Fruit fly (Drosophila melanogaster): Measurements from ENCODE around the gene bel.

bel gene

DNA sequence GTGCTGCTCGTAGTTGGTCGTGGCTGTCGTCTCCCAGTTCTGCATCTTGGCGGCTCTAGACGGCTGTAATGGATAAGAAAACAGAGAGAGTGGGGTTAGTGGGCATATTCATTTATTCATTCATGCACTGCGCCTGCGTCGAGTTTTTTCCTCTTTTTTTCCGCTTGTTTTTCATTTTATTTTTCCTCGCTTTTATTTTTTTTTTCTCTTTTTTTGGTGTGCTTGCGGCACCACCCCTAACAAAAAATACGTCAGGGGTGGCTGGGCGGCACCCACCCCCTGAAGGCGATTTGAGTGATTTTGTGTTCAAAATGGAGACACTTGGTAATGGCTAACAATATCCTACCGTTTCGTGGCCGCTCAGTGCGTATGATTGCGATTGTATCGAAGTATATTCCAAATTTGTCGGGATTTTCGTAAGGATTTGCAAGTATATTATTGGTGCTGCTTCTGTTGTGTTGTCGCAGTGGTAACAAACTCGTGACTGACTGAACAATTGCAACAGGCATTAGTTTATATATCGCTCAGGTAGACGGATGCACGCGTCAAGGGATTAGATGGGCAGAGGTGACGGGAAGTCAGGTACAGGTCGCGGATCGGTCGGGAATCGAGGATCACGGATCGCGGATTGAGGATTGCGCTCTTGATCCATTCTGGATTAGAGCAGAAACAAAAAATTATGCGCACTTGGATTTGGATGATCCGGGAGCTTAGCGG is 33.7 kb upstream of the bel start:
- TF ChIP-seq ovo (GFP tag; optimal IDR thresholded peaks at IDR 0.05): no peak
- TF ChIP-seq kay (GFP tag; ENCODE audit: borderline replicate concordance): no peak
- no peak for TF ChIP-seq CG14711 (tag; optimal IDR thresholded peaks at IDR 0.05)
- no peak for TF ChIP-seq pad (GFP tag; optimal IDR thresholded peaks at IDR 0.05)
- peak; percentile 89 for TF ChIP-seq CG7045 (GFP tag; optimal IDR thresholded peaks at IDR 0.05)
- no peak for TF ChIP-seq CG11617 (GFP tag; optimal IDR thresholded peaks at IDR 0.05)
- peak; percentile 68 for TF ChIP-seq toe (GFP tag; optimal IDR thresholded peaks at IDR 0.05)
- peak; percentile 66 for TF ChIP-seq CG5204 (GFP tag; optimal IDR thresholded peaks at IDR 0.05)
- TF ChIP-seq CG33017 (tag; optimal IDR thresholded peaks at IDR 0.05): peak; percentile 86
- TF ChIP-seq CG7101 (tag; optimal IDR thresholded peaks at IDR 0.05): no peak
- no peak for TF ChIP-seq bab1 (GFP tag; optimal IDR thresholded peaks at IDR 0.05)
- TF ChIP-seq cnc (optimal IDR thresholded peaks at IDR 0.05): no peak
- no peak for TF ChIP-seq cic (GFP tag; optimal IDR thresholded peaks at IDR 0.05)
- TF ChIP-seq tj (GFP tag; optimal IDR thresholded peaks at IDR 0.05): no peak
- TF ChIP-seq CG12768 (GFP tag; optimal IDR thresholded peaks at IDR 0.05): peak; percentile 74
- no peak for TF ChIP-seq Clk (GFP tag; optimal IDR thresholded peaks at IDR 0.05)
- TF ChIP-seq Mnt (GFP tag; optimal IDR thresholded peaks at IDR 0.05): no peak
- no peak for TF ChIP-seq Crg-1 (GFP tag; optimal IDR thresholded peaks at IDR 0.05)
- peak; percentile 54 for TF ChIP-seq Hr96 (GFP tag; optimal IDR thresholded peaks at IDR 0.05)
- TF ChIP-seq CG1620 (GFP tag; optimal IDR thresholded peaks at IDR 0.05): no peak

DNA sequence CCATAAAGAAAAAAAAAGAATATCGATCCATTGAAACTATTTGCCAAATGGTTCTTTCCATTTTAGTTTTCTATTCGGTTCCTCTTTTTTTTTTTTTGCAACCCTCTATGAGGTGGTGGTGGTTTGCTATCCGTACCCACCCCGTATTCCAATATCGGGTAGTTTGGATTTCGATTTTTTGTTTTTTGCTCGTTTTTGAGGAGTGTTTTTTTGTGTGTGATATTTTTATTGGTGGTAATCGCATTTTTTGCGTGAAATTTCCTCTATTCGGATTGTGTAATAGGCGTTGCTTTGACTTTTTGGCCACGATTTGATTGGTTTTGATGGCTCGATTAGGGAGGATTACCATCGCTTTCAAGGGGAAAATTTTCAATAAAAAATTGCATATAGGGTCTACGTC is 25.9 kb upstream of the bel start:
- TF ChIP-seq Mnt (GFP tag; optimal IDR thresholded peaks at IDR 0.05): no peak
- TF ChIP-seq Clk (GFP tag; optimal IDR thresholded peaks at IDR 0.05): no peak
- no peak for TF ChIP-seq pad (GFP tag; optimal IDR thresholded peaks at IDR 0.05)
- no peak for TF ChIP-seq kay (GFP tag; ENCODE audit: borderline replicate concordance)
- TF ChIP-seq bab1 (GFP tag; optimal IDR thresholded peaks at IDR 0.05): no peak
- no peak for TF ChIP-seq Hr96 (GFP tag; optimal IDR thresholded peaks at IDR 0.05)
- TF ChIP-seq CG33017 (tag; optimal IDR thresholded peaks at IDR 0.05): no peak
- no peak for TF ChIP-seq CG14711 (tag; optimal IDR thresholded peaks at IDR 0.05)
- no peak for TF ChIP-seq CG7101 (tag; optimal IDR thresholded peaks at IDR 0.05)

DNA sequence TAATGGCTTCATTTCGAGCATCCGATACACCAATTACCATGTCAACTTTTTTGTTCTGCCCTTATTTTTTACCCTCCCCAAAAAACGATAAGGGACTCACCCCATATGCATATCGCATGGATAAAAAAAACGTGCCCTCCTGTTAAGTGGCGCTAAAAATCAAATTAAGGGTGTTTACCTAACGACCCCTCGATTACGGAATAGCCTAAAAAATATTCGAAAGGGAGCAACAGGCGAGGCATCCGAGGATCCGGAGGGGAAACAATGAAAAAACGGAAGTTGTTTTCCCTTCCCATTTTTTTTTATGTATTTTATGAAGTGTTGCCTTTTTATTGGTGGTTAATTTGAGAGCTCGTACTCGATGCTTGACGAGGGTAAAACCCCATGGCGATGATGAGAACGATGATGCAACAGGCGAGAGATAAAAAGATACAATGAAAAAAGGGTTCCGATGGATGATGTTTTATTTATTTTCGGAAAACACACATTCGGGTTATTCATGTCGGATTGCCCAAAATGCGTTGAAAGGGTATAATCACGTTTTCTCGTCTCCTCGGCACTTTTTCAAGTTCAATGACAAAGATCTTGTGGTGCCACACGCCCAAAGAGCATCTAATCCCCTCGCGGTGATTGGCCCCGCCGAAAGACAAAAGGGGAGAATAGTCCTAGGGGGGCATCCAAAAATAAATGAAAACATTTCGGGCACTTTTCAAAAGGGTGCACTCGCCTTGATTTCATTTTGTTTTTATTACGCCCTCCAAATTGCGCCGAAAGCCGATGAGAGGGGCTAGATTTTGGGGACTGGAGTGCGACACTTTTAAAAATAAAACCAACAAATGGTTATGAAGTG is 24.0 kb upstream of the bel start, which contains the start of gene CG44227:
CG44227 (minus strand) TSS at position 849 of the 850 bp plus-strand sequence.
- TF ChIP-seq CG14711 (tag; optimal IDR thresholded peaks at IDR 0.05): no peak
- TF ChIP-seq ovo (GFP tag; optimal IDR thresholded peaks at IDR 0.05): no peak
- TF ChIP-seq cnc (optimal IDR thresholded peaks at IDR 0.05): no peak
- TF ChIP-seq toe (GFP tag; optimal IDR thresholded peaks at IDR 0.05): no peak
- TF ChIP-seq CG12768 (GFP tag; optimal IDR thresholded peaks at IDR 0.05): no peak
- TF ChIP-seq cic (GFP tag; optimal IDR thresholded peaks at IDR 0.05): no peak
- no peak for TF ChIP-seq Hr96 (GFP tag; optimal IDR thresholded peaks at IDR 0.05)
- no peak for TF ChIP-seq pad (GFP tag; optimal IDR thresholded peaks at IDR 0.05)
- TF ChIP-seq tj (GFP tag; optimal IDR thresholded peaks at IDR 0.05): no peak
- TF ChIP-seq bab1 (GFP tag; optimal IDR thresholded peaks at IDR 0.05): no peak
- no peak for TF ChIP-seq CG7101 (tag; optimal IDR thresholded peaks at IDR 0.05)
- no peak for TF ChIP-seq Mnt (GFP tag; optimal IDR thresholded peaks at IDR 0.05)
- no peak for TF ChIP-seq CG7045 (GFP tag; optimal IDR thresholded peaks at IDR 0.05)
- no peak for TF ChIP-seq Crg-1 (GFP tag; optimal IDR thresholded peaks at IDR 0.05)
- no peak for TF ChIP-seq CG33017 (tag; optimal IDR thresholded peaks at IDR 0.05)

DNA sequence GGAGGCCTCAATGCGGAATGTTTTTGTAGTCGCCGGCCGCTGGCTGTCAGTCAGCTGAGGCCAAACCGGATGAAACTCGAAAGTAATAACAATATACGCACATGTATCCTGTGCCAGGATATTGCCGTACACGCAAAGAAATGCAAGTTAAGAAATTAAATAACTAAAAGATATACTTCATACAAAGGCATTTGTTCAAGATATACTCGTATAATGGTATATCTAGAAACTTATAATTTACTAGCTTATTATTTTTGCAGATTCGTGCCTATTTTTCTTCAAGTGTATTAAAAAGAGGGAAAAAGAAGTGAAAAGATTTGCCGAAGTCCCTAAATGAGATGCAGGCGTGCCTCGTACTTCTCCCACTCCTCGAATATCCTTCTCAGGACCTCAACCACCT is 22.7 kb upstream of the bel start:
- TF ChIP-seq bab1 (GFP tag; optimal IDR thresholded peaks at IDR 0.05) (no peak), tj (GFP tag; optimal IDR thresholded peaks at IDR 0.05) (no peak)

DNA sequence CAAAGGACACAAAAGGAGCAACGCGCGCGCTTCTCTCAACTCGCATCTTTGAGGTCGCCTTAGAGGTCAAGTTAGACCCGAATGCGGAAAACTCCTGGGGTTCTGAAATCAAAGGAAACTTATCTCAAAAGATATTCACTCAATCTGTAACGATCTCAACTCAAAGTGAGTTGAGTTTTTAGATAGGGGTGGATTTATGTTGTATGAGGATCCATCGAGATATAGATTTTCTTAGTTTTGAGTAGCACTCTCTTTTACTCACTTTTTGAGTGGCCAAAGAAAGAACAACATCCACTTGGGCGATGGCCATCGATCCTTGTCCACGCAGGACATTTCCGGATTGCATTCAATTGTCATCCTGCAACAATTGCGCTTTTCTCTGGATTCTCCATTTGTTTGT is 20.1 kb upstream of the bel start:
- TF ChIP-seq ovo (GFP tag; optimal IDR thresholded peaks at IDR 0.05) (no peak), CG33017 (tag; optimal IDR thresholded peaks at IDR 0.05) (no peak), CG1620 (GFP tag; optimal IDR thresholded peaks at IDR 0.05) (no peak), CG7045 (GFP tag; optimal IDR thresholded peaks at IDR 0.05) (no peak)

DNA sequence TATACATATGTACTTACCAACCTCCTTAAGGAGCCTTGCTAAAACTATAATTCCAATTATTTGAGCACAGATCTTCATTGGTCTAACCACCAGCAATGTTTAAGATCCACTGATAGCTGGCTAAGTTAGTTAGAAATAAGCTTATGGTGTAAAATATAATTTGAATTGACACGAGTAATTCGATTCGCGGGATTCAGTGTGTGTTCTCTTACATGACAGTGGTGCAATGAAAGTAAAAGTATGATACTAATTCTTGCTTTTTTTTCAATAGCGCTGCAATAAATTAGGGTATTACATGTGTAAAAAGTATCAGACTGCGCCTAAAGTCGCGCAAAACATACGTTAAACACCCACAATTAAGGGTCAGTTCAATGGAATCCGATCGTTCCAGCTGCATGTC is 19.4 kb upstream of the bel start, which contains the start of gene CG33325:
CG33325 (minus strand) TSS at position 101 of the 400 bp plus-strand sequence.
- no peak for TF ChIP-seq CG11617 (GFP tag; optimal IDR thresholded peaks at IDR 0.05)

DNA sequence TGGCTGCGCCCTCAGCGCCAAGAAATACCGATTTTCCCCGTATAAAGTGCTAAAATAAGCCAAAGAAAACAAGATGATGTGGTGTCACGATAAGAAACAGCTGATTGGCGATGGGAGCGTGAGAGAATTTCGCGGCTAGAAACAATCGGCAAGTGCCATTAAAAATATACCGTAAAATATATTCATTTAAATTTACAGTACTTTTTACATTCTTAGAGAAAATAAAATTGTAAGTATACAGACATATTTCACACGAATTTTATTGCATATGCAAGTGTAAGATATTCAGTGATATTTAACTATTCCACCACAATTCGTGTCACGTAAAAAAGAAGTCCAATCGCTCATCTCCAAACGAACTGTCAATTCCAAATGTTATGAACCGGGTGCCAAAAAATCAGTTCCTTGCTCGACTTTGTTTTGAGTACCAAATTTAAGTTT is 16.0 kb upstream of the bel start, which contains the start of the genes Unc50, CG11755 and CG8043:
Unc50 (minus strand) TSS at position 54 of the 441 bp plus-strand sequence.
CG11755 (plus strand) TSS at position 356 of the 441 bp plus-strand sequence.
CG8043 (plus strand) TSS at position 356 of the 441 bp plus-strand sequence.
- peak; percentile 89 for TF ChIP-seq toe (GFP tag; optimal IDR thresholded peaks at IDR 0.05)
- TF ChIP-seq CG7101 (tag; optimal IDR thresholded peaks at IDR 0.05): peak; percentile 80
- TF ChIP-seq CG12768 (GFP tag; optimal IDR thresholded peaks at IDR 0.05): peak; percentile 73
- peak; percentile 67 for TF ChIP-seq CG33017 (tag; optimal IDR thresholded peaks at IDR 0.05)
- peak; percentile 37 for TF ChIP-seq cic (GFP tag; optimal IDR thresholded peaks at IDR 0.05)
- TF ChIP-seq cnc (optimal IDR thresholded peaks at IDR 0.05): no peak
- TF ChIP-seq ovo (GFP tag; optimal IDR thresholded peaks at IDR 0.05): peak; percentile 44
- peak; percentile 94 for TF ChIP-seq kay (GFP tag; ENCODE audit: borderline replicate concordance)
- TF ChIP-seq bab1 (GFP tag; optimal IDR thresholded peaks at IDR 0.05): peak; percentile 90
- TF ChIP-seq CG1620 (GFP tag; optimal IDR thresholded peaks at IDR 0.05): peak; percentile 82
- peak; percentile 74 for TF ChIP-seq Mnt (GFP tag; optimal IDR thresholded peaks at IDR 0.05)
- TF ChIP-seq Hr96 (GFP tag; optimal IDR thresholded peaks at IDR 0.05): peak; percentile 82
- peak; percentile 59 for TF ChIP-seq pad (GFP tag; optimal IDR thresholded peaks at IDR 0.05)
- TF ChIP-seq CG5204 (GFP tag; optimal IDR thresholded peaks at IDR 0.05): peak; percentile 86
- peak; percentile 81 for TF ChIP-seq CG7045 (GFP tag; optimal IDR thresholded peaks at IDR 0.05)
- peak; percentile 59 for TF ChIP-seq Clk (GFP tag; optimal IDR thresholded peaks at IDR 0.05)
- TF ChIP-seq CG14711 (tag; optimal IDR thresholded peaks at IDR 0.05): peak; percentile 74
- TF ChIP-seq tj (GFP tag; optimal IDR thresholded peaks at IDR 0.05): peak; percentile 54
- TF ChIP-seq Crg-1 (GFP tag; optimal IDR thresholded peaks at IDR 0.05): peak; percentile 73
- TF ChIP-seq CG11617 (GFP tag; optimal IDR thresholded peaks at IDR 0.05): peak; percentile 85

All from whole organism, adult.